Worm (Caenorhabditis elegans): ENCODE results near the gene flp-18.

Gene flp-18

ce11 chrX:2996976-2997399, 21.4 kb downstream of the flp-18 start (continued):
- TF ChIP-seq Y48G9A.11 (GFP tag; IDR thresholded peaks at IDR 0.05) (peak; percentile 33; the same call in 1 of the 2 replicates), mdl-1 (tag; optimal IDR thresholded peaks at IDR 0.05) (peak; percentile 90 to 94), nhr-48 (tag; optimal IDR thresholded peaks at IDR 0.05) (peak; percentile 96), dpl-1 (GFP tag; optimal IDR thresholded peaks at IDR 0.05) (peak; percentile 72), saeg-2 (GFP tag; IDR thresholded peaks at IDR 0.05) (peak; percentile 97), lin-29 (GFP tag; IDR thresholded peaks at IDR 0.05) (peak; percentile 95), attf-4 (tag; optimal IDR thresholded peaks at IDR 0.05) (peak; percentile 79), Y75B8A.6 (GFP tag; IDR thresholded peaks at IDR 0.05) (peak; percentile 85), sdz-12 (GFP tag; optimal IDR thresholded peaks at IDR 0.05) (no peak), zfp-2 (tag; optimal IDR thresholded peaks at IDR 0.05) (peak; percentile 87), hif-1 (tag; optimal IDR thresholded peaks at IDR 0.05) (peak; percentile 77 to 86), madf-5 (GFP tag; IDR thresholded peaks at IDR 0.05) (peak; percentile 31 to 93; a peak in 3 of 4 replicates), snpc-1.2 (GFP tag; IDR thresholded peaks at IDR 0.05) (no peak), F26F4.8 (GFP tag; conservative IDR thresholded peaks at IDR 0.05) (0 out of 2 replicates have a peak, but pooled peaks have one; percentile 32), set-16 (GFP tag; IDR thresholded peaks at IDR 0.05) (no peak), nhr-76 (tag; optimal IDR thresholded peaks at IDR 0.05) (peak; percentile 90), zip-2 (tag; optimal IDR thresholded peaks at IDR 0.05) (peak; percentile 97)

ce11 chrX:2996318-2996717, 22.0 kb downstream of the flp-18 start:
- TF ChIP-seq zfp-3 (GFP tag; conservative IDR thresholded peaks at IDR 0.05) (no peak), Y48G9A.11 (GFP tag; IDR thresholded peaks at IDR 0.05) (no peak), attf-4 (tag; optimal IDR thresholded peaks at IDR 0.05) (no peak), ceh-28 (tag; optimal IDR thresholded peaks at IDR 0.05) (peak; percentile 39), snpc-1.2 (GFP tag; IDR thresholded peaks at IDR 0.05) (no peak), madf-9 (GFP tag; conservative IDR thresholded peaks at IDR 0.05) (0 out of 2 replicates have a peak, but pooled peaks have one; percentile 8), set-16 (GFP tag; IDR thresholded peaks at IDR 0.05) (no peak), aha-1 (tag) (peak; percentile 68), nhr-111 (GFP tag; optimal IDR thresholded peaks at IDR 0.05) (no peak), arid-1 (GFP tag; conservative IDR thresholded peaks at IDR 0.05) (no peak), mxl-3 (GFP tag; optimal IDR thresholded peaks at IDR 0.05) (no peak), ceh-20 (GFP tag; IDR thresholded peaks at IDR 0.05) (no peak), lin-29 (GFP tag; IDR thresholded peaks at IDR 0.05) (no peak), ceh-82 (tag; optimal IDR thresholded peaks at IDR 0.05) (no peak), nhr-77 (tag; optimal IDR thresholded peaks at IDR 0.05) (peak; percentile 28)

ce11 chrX:2990145-2990544, 28.2 kb downstream of the flp-18 start:
- TF ChIP-seq egl-43 (GFP tag; IDR thresholded peaks at IDR 0.05) (no peak), jun-1 (tag; optimal IDR thresholded peaks at IDR 0.05) (no peak), unc-130 (GFP tag; optimal IDR thresholded peaks at IDR 0.05) (no peak), php-3 (GFP tag; IDR thresholded peaks at IDR 0.05) (no peak), T20F7.1 (GFP tag; optimal IDR thresholded peaks at IDR 0.05) (no peak), nhr-48 (tag; optimal IDR thresholded peaks at IDR 0.05) (no peak), lin-1 (GFP tag; IDR thresholded peaks at IDR 0.05) (no peak), attf-4 (tag; optimal IDR thresholded peaks at IDR 0.05) (no peak), D1046.2 (GFP tag; IDR thresholded peaks at IDR 0.05) (no peak), snpc-1.2 (GFP tag; IDR thresholded peaks at IDR 0.05) (no peak), ztf-11 (tag; optimal IDR thresholded peaks at IDR 0.05) (no peak), ces-1 (GFP tag; optimal IDR thresholded peaks at IDR 0.05) (no peak), hlh-11 (tag; optimal IDR thresholded peaks at IDR 0.05) (no peak), set-16 (GFP tag; IDR thresholded peaks at IDR 0.05) (no peak)

All from whole organism, L4 larva.